Worm (Caenorhabditis elegans) whole organism, L2 larva: Measurements from ENCODE around the gene F45E4.6.
A peak's percentile ranks its signal among the peaks of the same experiment; 100 is the strongest.

ENCODE experiments used
- F13H6.1 ChIP-seq: sonication (generic microtip); optimal IDR thresholded peaks from 2 replicates; lab custom pipeline; 2016; ENCODE audit warnings: missing genetic modification characterization, missing compliant biosample characterization
- ama-1 ChIP-seq: fragments of 150-350 bp; optimal IDR thresholded peaks from 2 replicates; lab custom pipeline; 2018; ENCODE audit warnings: inconsistent platforms
- blmp-1 ChIP-seq: sonication (generic microtip); optimal IDR thresholded peaks from 2 replicates; lab custom pipeline; 2017; ENCODE audit warnings: missing genetic modification characterization, mild to moderate bottlenecking, missing compliant biosample characterization, antibody characterized with exemption, moderate library complexity; ENCODE audit not compliant: insufficient read depth
- ceh-82 ChIP-seq: fragments of 150-350 bp; optimal IDR thresholded peaks from 2 replicates; lab custom pipeline; 2014; ENCODE audit warnings: missing biosample characterization, missing genetic modification characterization
- egl-27 ChIP-seq: sonication (generic microtip); optimal IDR thresholded peaks from 3 replicates; lab custom pipeline; 2017; ENCODE audit warnings: missing biosample characterization, missing genetic modification reagents, missing genetic modification characterization
- elt-3 ChIP-seq: sonication (generic microtip); optimal IDR thresholded peaks from 2 replicates; lab custom pipeline; 2017; ENCODE audit warnings: missing biosample characterization, missing genetic modification characterization
- lin-13 ChIP-seq: fragments of 150-350 bp; optimal IDR thresholded peaks from 2 replicates; lab custom pipeline; 2014; ENCODE audit warnings: missing biosample characterization, missing genetic modification reagents, missing genetic modification characterization
- nhr-11 ChIP-seq: fragments of 150-350 bp; optimal IDR thresholded peaks from 2 replicates; lab custom pipeline; 2014; ENCODE audit warnings: missing biosample characterization, missing genetic modification characterization
- nhr-12 ChIP-seq: fragments of 150-350 bp; optimal IDR thresholded peaks from 2 replicates; lab custom pipeline; 2014; ENCODE audit warnings: missing biosample characterization, missing genetic modification characterization
- nhr-237 ChIP-seq: fragments of 150-350 bp; optimal IDR thresholded peaks from 2 replicates; lab custom pipeline; 2014; ENCODE audit warnings: missing biosample characterization, missing genetic modification characterization
- nhr-77 ChIP-seq: fragments of 150-350 bp; optimal IDR thresholded peaks from 2 replicates; lab custom pipeline; 2014; ENCODE audit warnings: missing biosample characterization, missing genetic modification characterization
- unc-62 ChIP-seq: fragments of 150-350 bp; optimal IDR thresholded peaks from 2 replicates; lab custom pipeline; 2014; ENCODE audit warnings: missing biosample characterization, missing genetic modification reagents, missing genetic modification characterization
- ztf-1 ChIP-seq: fragments of 200-800 bp; sonication (Bioruptor generic); conservative IDR thresholded peaks from 2 replicates; pipeline ENCODE4 v1.3.6; 2022; ENCODE audit warnings: missing genetic modification characterization, missing compliant biosample characterization

- TF ChIP-seq F13H6.1 (tag; lab: Kevin White, UChicago), result peak; percentile 19
- TF ChIP-seq nhr-11 (tag; lab: Kevin White, UChicago), result no peak
- TF ChIP-seq nhr-12 (tag; lab: Kevin White, UChicago), result no peak
- no peak for TF ChIP-seq ztf-1 (GFP tag; lab: Robert Waterston, UW)
- TF ChIP-seq nhr-77 (tag; lab: Kevin White, UChicago), result no peak
- TF ChIP-seq lin-13, result no peak
- no peak for TF ChIP-seq ceh-82 (tag; lab: Kevin White, UChicago)
- no peak for TF ChIP-seq unc-62
- no peak for TF ChIP-seq nhr-237 (tag; lab: Kevin White, UChicago)
- TF ChIP-seq blmp-1 (tag; lab: Kevin White, UChicago), result no peak
- TF ChIP-seq elt-3 (tag; lab: Kevin White, UChicago), result no peak
- no peak for TF ChIP-seq egl-27 (tag; lab: Kevin White, UChicago)
- TF ChIP-seq ama-1, result no peak
Observed at ce11 chrIV:7659481-7659880, 27.1 kb upstream of the F45E4.6 start.
